Worm (Caenorhabditis elegans) whole organism, L2 larva: ENCODE results near the gene F40G9.19.

Experiments
- Y55F3AM.14 ChIP-seq: fragments of 200-800 bp; sonication (Bioruptor generic); optimal IDR thresholded peaks from 2 replicates; lab custom pipeline; 2018; ENCODE audit warnings: mild to moderate bottlenecking, missing genetic modification characterization, missing compliant biosample characterization
- ama-1 ChIP-seq: fragments of 150-350 bp; optimal IDR thresholded peaks from 2 replicates; lab custom pipeline; 2018; ENCODE audit warnings: inconsistent platforms
- blmp-1 ChIP-seq: sonication (generic microtip); optimal IDR thresholded peaks from 2 replicates; lab custom pipeline; 2017; ENCODE audit warnings: missing genetic modification characterization, mild to moderate bottlenecking, missing compliant biosample characterization, antibody characterized with exemption, moderate library complexity; ENCODE audit not compliant: insufficient read depth
- dmd-4 ChIP-seq: sonication (generic microtip); optimal IDR thresholded peaks from 2 replicates; lab custom pipeline; 2017; ENCODE audit warnings: missing biosample characterization, missing genetic modification characterization
- egl-27 ChIP-seq: sonication (generic microtip); optimal IDR thresholded peaks from 3 replicates; lab custom pipeline; 2017; ENCODE audit warnings: missing biosample characterization, missing genetic modification reagents, missing genetic modification characterization
- elt-1 ChIP-seq: fragments of 150-350 bp; optimal IDR thresholded peaks from 2 replicates; lab custom pipeline; 2014; ENCODE audit warnings: missing biosample characterization, missing genetic modification characterization
- gmeb-1 ChIP-seq: fragments of 150-350 bp; optimal IDR thresholded peaks from 2 replicates; lab custom pipeline; 2014; ENCODE audit warnings: missing biosample characterization, missing genetic modification characterization
- lin-39 ChIP-seq: fragments of 150-350 bp; optimal IDR thresholded peaks from 2 replicates; lab custom pipeline; 2014; ENCODE audit warnings: missing biosample characterization, missing genetic modification reagents, missing genetic modification characterization
- mdl-1 ChIP-seq, 2 experiments: fragments of 150-350 bp in 1 of 2; sonication (generic microtip) in 1 of 2; optimal IDR thresholded peaks; 2 replicates each; lab custom pipeline; 2017; ENCODE audit warnings: missing biosample characterization in 2 of 2, missing genetic modification characterization in 2 of 2
- nhr-237 ChIP-seq: fragments of 150-350 bp; optimal IDR thresholded peaks from 2 replicates; lab custom pipeline; 2014; ENCODE audit warnings: missing biosample characterization, missing genetic modification characterization
- sma-3 ChIP-seq: sonication (generic microtip); optimal IDR thresholded peaks from 2 replicates; lab custom pipeline; 2016; ENCODE audit warnings: missing genetic modification reagents, missing genetic modification characterization, missing compliant biosample characterization

- TF ChIP-seq blmp-1, result no peak
- TF ChIP-seq Y55F3AM.14 (GFP tag; lab: Kevin White, UChicago), result no peak
- no peak for TF ChIP-seq ama-1
- TF ChIP-seq dmd-4 (tag; lab: Kevin White, UChicago), result no peak
- no peak for TF ChIP-seq gmeb-1
- no peak for TF ChIP-seq mdl-1 (tag; optimal IDR thresholded peaks at IDR 0.05; lab: Kevin White, UChicago)
- no peak for TF ChIP-seq egl-27 (tag; lab: Kevin White, UChicago)
- no peak for TF ChIP-seq nhr-237 (tag; lab: Kevin White, UChicago)
- no peak for TF ChIP-seq lin-39
- TF ChIP-seq elt-1 (tag; lab: Kevin White, UChicago), result no peak
- TF ChIP-seq sma-3 (GFP tag; lab: Kevin White, UChicago), result no peak
Observed at ce11 chrIII:149132-149531, 24.5 kb upstream of the F40G9.19 start.
